Worm (Caenorhabditis elegans): ENCODE results near the gene CD4.11.

Gene CD4.11

ce11 chrV:5591887-5592286 lies 7.0 kb downstream of the CD4.11 start (continued):
- TF ChIP-seq ztf-28 (GFP tag; IDR thresholded peaks at IDR 0.05), result 0 out of 2 replicates have a peak, but pooled peaks have one; percentile 55
- peak; percentile 59; the same call in 1 of the 2 replicates for TF ChIP-seq B0019.2 (GFP tag; conservative IDR thresholded peaks at IDR 0.05)
- peak; percentile 53 for TF ChIP-seq F57A8.1 (GFP tag; optimal IDR thresholded peaks at IDR 0.05)
- TF ChIP-seq B0336.3 (GFP tag; IDR thresholded peaks at IDR 0.05), result peak; percentile 95
- no peak for TF ChIP-seq F22D6.2 (tag; optimal IDR thresholded peaks at IDR 0.05)
- peak; percentile 50; the same call in 1 of the 2 replicates for TF ChIP-seq ceh-100 (GFP tag; IDR thresholded peaks at IDR 0.05)
- TF ChIP-seq Y67H2A.10 (GFP tag; conservative IDR thresholded peaks at IDR 0.05), result 0 out of 2 replicates have a peak, but pooled peaks have one; percentile 9
- TF ChIP-seq zim-3 (tag; optimal IDR thresholded peaks at IDR 0.05), result no peak
- no peak for TF ChIP-seq madf-8 (GFP tag; conservative IDR thresholded peaks at IDR 0.05)
- no peak for TF ChIP-seq sdz-38 (tag; optimal IDR thresholded peaks at IDR 0.05)
- peak; percentile 97 for TF ChIP-seq lin-26 (GFP tag; IDR thresholded peaks at IDR 0.05)
- no peak for TF ChIP-seq somi-1 (GFP tag; optimal IDR thresholded peaks at IDR 0.05)
- no peak for TF ChIP-seq akir-1 (GFP tag; optimal IDR thresholded peaks at IDR 0.05)
- peak; percentile 76; the same call in 1 of the 2 replicates for TF ChIP-seq attf-6 (GFP tag; IDR thresholded peaks at IDR 0.05)
- TF ChIP-seq repo-1 (tag; optimal IDR thresholded peaks at IDR 0.05), result peak; percentile 29
- TF ChIP-seq Y56A3A.18 (GFP tag; IDR thresholded peaks at IDR 0.05), result no peak
- TF ChIP-seq hlh-26 (GFP tag; conservative IDR thresholded peaks at IDR 0.05), result no peak
- 0 out of 2 replicates have a peak, but pooled peaks have one; percentile 30 for TF ChIP-seq dox-1 (GFP tag; IDR thresholded peaks at IDR 0.05)
- peak; percentile 53 for TF ChIP-seq lsl-1 (GFP tag; optimal IDR thresholded peaks at IDR 0.05)
- TF ChIP-seq tbx-9 (tag; optimal IDR thresholded peaks at IDR 0.05; ENCODE audit: borderline replicate concordance), result no peak
- TF ChIP-seq F49E8.2 (tag; optimal IDR thresholded peaks at IDR 0.05; ENCODE audit: insufficient read depth), result peak; percentile 44
- TF ChIP-seq egrh-3 (GFP tag; IDR thresholded peaks at IDR 0.05), result no peak
- 0 out of 2 replicates have a peak, but pooled peaks have one; percentile 75 for TF ChIP-seq ceh-40 (GFP tag; IDR thresholded peaks at IDR 0.05)
- TF ChIP-seq xnd-1 (tag; optimal IDR thresholded peaks at IDR 0.05), result peak; percentile 38
- peak; percentile 85 for TF ChIP-seq Y95B8A.8 (GFP tag; IDR thresholded peaks at IDR 0.05)
- peak; percentile 77 for TF ChIP-seq madf-6 (GFP tag; IDR thresholded peaks at IDR 0.05)
- TF ChIP-seq D2030.7 (GFP tag; IDR thresholded peaks at IDR 0.05), result peak; percentile 79
- no peak for TF ChIP-seq egl-44 (GFP tag; IDR thresholded peaks at IDR 0.05)
- peak; percentile 72 for TF ChIP-seq atf-7 (tag; optimal IDR thresholded peaks at IDR 0.05)
- TF ChIP-seq nfya-2 (GFP tag; IDR thresholded peaks at IDR 0.05), result no peak
- TF ChIP-seq fkh-3 (tag; optimal IDR thresholded peaks at IDR 0.05), result peak; percentile 69
- TF ChIP-seq dpff-1 (tag; optimal IDR thresholded peaks at IDR 0.05), result peak; percentile 28
- no peak for TF ChIP-seq zfh-2 (GFP tag; conservative IDR thresholded peaks at IDR 0.05)
- no peak for TF ChIP-seq F55B11.4 (tag; optimal IDR thresholded peaks at IDR 0.05; ENCODE audit: borderline replicate concordance, insufficient read depth)
- TF ChIP-seq lin-35 (GFP tag; optimal IDR thresholded peaks at IDR 0.05), result no peak
- TF ChIP-seq F33H1.4 (GFP tag; IDR thresholded peaks at IDR 0.05), result peak; percentile 9; the same call in 1 of the 2 replicates
- peak; percentile 68 for TF ChIP-seq pbrm-1 (GFP tag; IDR thresholded peaks at IDR 0.05)
- TF ChIP-seq hrde-1 (tag; optimal IDR thresholded peaks at IDR 0.05; ENCODE audit: borderline replicate concordance), result peak; percentile 62
- peak; percentile 68; the same call in 1 of the 2 replicates for TF ChIP-seq Y53F4B.3 (GFP tag; IDR thresholded peaks at IDR 0.05)
- peak; percentile 71 for TF ChIP-seq F52B5.7 (tag; optimal IDR thresholded peaks at IDR 0.05)
- TF ChIP-seq nhr-90 (tag; optimal IDR thresholded peaks at IDR 0.05), result peak; percentile 60
- peak; percentile 88 for TF ChIP-seq athp-1 (tag; optimal IDR thresholded peaks at IDR 0.05)
- no peak for TF ChIP-seq Y79H2A.3 (GFP tag; conservative IDR thresholded peaks at IDR 0.05)
- no peak for TF ChIP-seq mcd-1 (GFP tag; IDR thresholded peaks at IDR 0.05)
- no peak for TF ChIP-seq aptf-3 (GFP tag; IDR thresholded peaks at IDR 0.05)
- no peak for TF ChIP-seq ama-1 (optimal IDR thresholded peaks at IDR 0.05)
- peak in 1 of 2 experiments; percentile 86 for TF ChIP-seq ama-1 (GFP tag; optimal IDR thresholded peaks at IDR 0.05)
- peak; percentile 29; the same call in 1 of the 2 replicates for TF ChIP-seq ceh-91 (GFP tag; IDR thresholded peaks at IDR 0.05)
- TF ChIP-seq B0261.1 (tag; optimal IDR thresholded peaks at IDR 0.05), result peak; percentile 67
